Worm (Caenorhabditis elegans): ENCODE results near the gene C08H9.15.
A peak's percentile ranks its signal among the peaks of the same experiment; 100 is the strongest.

Gene C08H9.15

ce11 chrII:9891823-9892222, 10.8 kb downstream of the C08H9.15 start (continued):
- no peak for TF ChIP-seq nhr-67 (tag; optimal IDR thresholded peaks at IDR 0.05)
- no peak for TF ChIP-seq pha-4 (tag; optimal IDR thresholded peaks at IDR 0.05)

ce11 chrII:9892409-9892808, 11.4 kb downstream of the C08H9.15 start, which contains the start of gene C08H9.16:
TSS of gene C08H9.16 (plus strand) at chrII:9892778.
- peak; percentile 87 for TF ChIP-seq nhr-23 (tag; optimal IDR thresholded peaks at IDR 0.05)
- TF ChIP-seq nhr-25 (tag; optimal IDR thresholded peaks at IDR 0.05), result peak; percentile 26
- no peak for TF ChIP-seq ceh-9 (tag; optimal IDR thresholded peaks at IDR 0.05)
- TF ChIP-seq fkh-10 (GFP tag; optimal IDR thresholded peaks at IDR 0.05), result no peak
- peak; percentile 52 for TF ChIP-seq hmg-11 (tag; optimal IDR thresholded peaks at IDR 0.05)
- no peak for TF ChIP-seq unc-62 (GFP tag; optimal IDR thresholded peaks at IDR 0.05)
- TF ChIP-seq nhr-12 (tag; optimal IDR thresholded peaks at IDR 0.05), result no peak
- TF ChIP-seq elt-3 (tag; optimal IDR thresholded peaks at IDR 0.05), result no peak
- TF ChIP-seq lin-15B (tag; optimal IDR thresholded peaks at IDR 0.05), result peak; percentile 52
- no peak for TF ChIP-seq pqm-1 (tag; optimal IDR thresholded peaks at IDR 0.05)
- TF ChIP-seq nfya-1 (tag; optimal IDR thresholded peaks at IDR 0.05; ENCODE audit: insufficient read depth), result peak; percentile 97
- no peak for TF ChIP-seq fos-1 (tag; optimal IDR thresholded peaks at IDR 0.05)
- peak; percentile 78 for TF ChIP-seq pha-4 (tag; optimal IDR thresholded peaks at IDR 0.05)
- peak; percentile 28 for TF ChIP-seq R02D3.7 (tag; optimal IDR thresholded peaks at IDR 0.05)
- no peak for TF ChIP-seq nhr-237 (tag; optimal IDR thresholded peaks at IDR 0.05)
- TF ChIP-seq lin-39 (tag; optimal IDR thresholded peaks at IDR 0.05), result peak; percentile 14
- no peak for TF ChIP-seq ZK546.5 (tag; optimal IDR thresholded peaks at IDR 0.05)
- TF ChIP-seq ceh-28 (tag; optimal IDR thresholded peaks at IDR 0.05), result peak; percentile 14
- peak; percentile 37 for TF ChIP-seq nhr-43 (tag; optimal IDR thresholded peaks at IDR 0.05; ENCODE audit: poor library complexity, severe bottlenecking)
- TF ChIP-seq tbx-2 (tag; optimal IDR thresholded peaks at IDR 0.05), result no peak
- TF ChIP-seq egl-27 (tag; optimal IDR thresholded peaks at IDR 0.05), result no peak
- TF ChIP-seq nhr-67 (tag; optimal IDR thresholded peaks at IDR 0.05), result no peak
- TF ChIP-seq mml-1 (tag; optimal IDR thresholded peaks at IDR 0.05), result no peak
- TF ChIP-seq daf-12 (tag; optimal IDR thresholded peaks at IDR 0.05), result no peak
- TF ChIP-seq skn-1 (tag; optimal IDR thresholded peaks at IDR 0.05), result no peak
- no peak for TF ChIP-seq jun-1 (tag; optimal IDR thresholded peaks at IDR 0.05)
- TF ChIP-seq eor-1 (tag; optimal IDR thresholded peaks at IDR 0.05), result no peak
- no peak for TF ChIP-seq nhr-76 (tag; optimal IDR thresholded peaks at IDR 0.05)
- peak; percentile 69 for TF ChIP-seq snpc-4 (tag; optimal IDR thresholded peaks at IDR 0.05)
- no peak for TF ChIP-seq ztf-11 (tag; optimal IDR thresholded peaks at IDR 0.05)
- no peak for TF ChIP-seq ama-1 (optimal IDR thresholded peaks at IDR 0.05)
- TF ChIP-seq nhr-28 (tag; optimal IDR thresholded peaks at IDR 0.05), result no peak
- TF ChIP-seq egl-5 (tag; optimal IDR thresholded peaks at IDR 0.05), result peak; percentile 9
- TF ChIP-seq fkh-2 (tag; optimal IDR thresholded peaks at IDR 0.05), result no peak
- TF ChIP-seq lsy-12 (tag; optimal IDR thresholded peaks at IDR 0.05), result no peak
- no peak for TF ChIP-seq ceh-16 (tag; optimal IDR thresholded peaks at IDR 0.05)
- no peak for TF ChIP-seq sea-2 (GFP tag; optimal IDR thresholded peaks at IDR 0.05)
- TF ChIP-seq ceh-82 (tag; optimal IDR thresholded peaks at IDR 0.05), result no peak
- no peak for TF ChIP-seq zag-1 (tag; optimal IDR thresholded peaks at IDR 0.05)
- peak; percentile 21 for TF ChIP-seq elt-2 (tag; optimal IDR thresholded peaks at IDR 0.05)
- no peak for TF ChIP-seq aly-2 (tag; optimal IDR thresholded peaks at IDR 0.05)
- TF ChIP-seq ztf-4 (tag; optimal IDR thresholded peaks at IDR 0.05), result no peak
- TF ChIP-seq elt-1 (tag; optimal IDR thresholded peaks at IDR 0.05), result no peak
- peak; percentile 17 for TF ChIP-seq nhr-77 (tag; optimal IDR thresholded peaks at IDR 0.05)
- no peak for TF ChIP-seq mdl-1 (tag; optimal IDR thresholded peaks at IDR 0.05)
- TF ChIP-seq nhr-11 (tag; optimal IDR thresholded peaks at IDR 0.05), result no peak
- no peak for TF ChIP-seq unc-39 (tag; optimal IDR thresholded peaks at IDR 0.05)

Data from whole organism, L3 larva.